Fruit fly (Drosophila melanogaster) whole organism, embryonic: Measurements from ENCODE around the gene Gga.

Experiments used
- CG10959 ChIP-seq: fragments of 200-800 bp; sonication (Bioruptor generic); IDR thresholded peaks from 2 replicates; pipeline ENCODE4 v1.3.6; 2022; ENCODE audit warnings: missing biosample characterization, missing genetic modification characterization
- CG11085 ChIP-seq: fragments of 200-800 bp; sonication (Bioruptor generic); IDR thresholded peaks from 2 replicates; pipeline ENCODE4 v1.3.6; 2022; ENCODE audit warnings: missing biosample characterization, missing genetic modification characterization
- CG11247 ChIP-seq: fragments of 200-800 bp; sonication (Bioruptor generic); IDR thresholded peaks from 2 replicates; pipeline ENCODE4 v1.3.6; 2022; ENCODE audit warnings: missing biosample characterization, missing genetic modification characterization
- CG12219 ChIP-seq: fragments of 200-800 bp; sonication (Bioruptor generic); optimal IDR thresholded peaks from 3 replicates; lab custom pipeline; 2018; ENCODE audit warnings: missing biosample characterization, mild to moderate bottlenecking, missing genetic modification characterization
- CG12391 ChIP-seq: fragments of 200-800 bp; sonication (Bioruptor generic); optimal IDR thresholded peaks from 3 replicates; lab custom pipeline; 2018; ENCODE audit warnings: missing biosample characterization, mild to moderate bottlenecking, missing genetic modification characterization, moderate library complexity
- CG1647 ChIP-seq: fragments of 200-800 bp; sonication (Bioruptor generic); optimal IDR thresholded peaks from 3 replicates; lab custom pipeline; 2016; ENCODE audit warnings: missing biosample characterization, missing genetic modification characterization
- CG16813 ChIP-seq: fragments of 200-800 bp; sonication (Bioruptor generic); IDR thresholded peaks from 3 replicates; pipeline ENCODE4 v1.3.6; 2022; ENCODE audit warnings: missing biosample characterization, missing genetic modification characterization; ENCODE audit not compliant: partially characterized antibody
- CG17359 ChIP-seq: fragments of 200-800 bp; sonication (Bioruptor generic); optimal IDR thresholded peaks from 3 replicates; lab custom pipeline; 2018; ENCODE audit warnings: missing biosample characterization, mild to moderate bottlenecking, missing genetic modification characterization, moderate library complexity
- CG18262 ChIP-seq: fragments of 200-800 bp; optimal IDR thresholded peaks from 3 replicates; lab custom pipeline; 2019; ENCODE audit warnings: missing biosample characterization, mild to moderate bottlenecking, missing genetic modification characterization, moderate library complexity
- CG18599 ChIP-seq: fragments of 200-800 bp; sonication (Bioruptor generic); optimal IDR thresholded peaks from 3 replicates; lab custom pipeline; 2017; ENCODE audit warnings: missing biosample characterization, missing genetic modification characterization, mild to moderate bottlenecking, moderate library complexity, missing genetic modification reagents
- CG2678 ChIP-seq: fragments of 200-800 bp; sonication (Bioruptor generic); optimal IDR thresholded peaks from 3 replicates; lab custom pipeline; 2019; ENCODE audit warnings: missing biosample characterization, mild to moderate bottlenecking, missing genetic modification characterization, moderate library complexity
- CG33213 ChIP-seq: fragments of 200-800 bp; sonication (Bioruptor generic); optimal IDR thresholded peaks from 3 replicates; lab custom pipeline; 2016; ENCODE audit warnings: missing biosample characterization, missing genetic modification characterization
- CG4730 ChIP-seq: fragments of 200-800 bp; sonication (Bioruptor generic); IDR thresholded peaks from 2 replicates; pipeline ENCODE4 v1.3.6; 2022; ENCODE audit warnings: missing biosample characterization, missing genetic modification characterization
- CG6254 ChIP-seq: fragments of 200-800 bp; sonication (Bioruptor generic); optimal IDR thresholded peaks from 3 replicates; lab custom pipeline; 2017; ENCODE audit warnings: mild to moderate bottlenecking, missing biosample characterization, missing genetic modification reagents, missing genetic modification characterization
- CG6854 ChIP-seq: fragments of 200-800 bp; sonication (Bioruptor generic); optimal IDR thresholded peaks from 3 replicates; lab custom pipeline; 2017; ENCODE audit warnings: missing biosample characterization, mild to moderate bottlenecking, missing genetic modification characterization
- CG7786 ChIP-seq: fragments of 200-800 bp; sonication (Bioruptor generic); optimal IDR thresholded peaks from 2 replicates; lab custom pipeline; 2016; ENCODE audit warnings: missing biosample characterization, missing genetic modification characterization
- CG7839 ChIP-seq: fragments of 200-800 bp; sonication (Bioruptor generic); optimal IDR thresholded peaks from 3 replicates; lab custom pipeline; 2018; ENCODE audit warnings: missing biosample characterization, mild to moderate bottlenecking, missing genetic modification characterization, moderate library complexity
- CTCF ChIP-seq: fragments of 200-800 bp; sonication (Bioruptor generic); optimal IDR thresholded peaks from 2 replicates; lab custom pipeline; 2017; ENCODE audit warnings: missing biosample characterization, mild to moderate bottlenecking, missing genetic modification characterization, moderate library complexity
- CkIIα-i1 ChIP-seq: fragments of 200-800 bp; sonication (Bioruptor generic); IDR thresholded peaks from 2 replicates; pipeline ENCODE4 v1.3.6; 2022; ENCODE audit warnings: missing biosample characterization, missing genetic modification characterization
- CoRest ChIP-seq: fragments of 200-800 bp; sonication (Bioruptor generic); optimal IDR thresholded peaks from 3 replicates; lab custom pipeline; 2018; ENCODE audit warnings: missing biosample characterization, mild to moderate bottlenecking, missing genetic modification characterization, moderate library complexity
- Deaf1 ChIP-seq: fragments of 200-800 bp; optimal IDR thresholded peaks from 3 replicates; lab custom pipeline; 2019; ENCODE audit warnings: missing biosample characterization, mild to moderate bottlenecking, missing genetic modification characterization, moderate library complexity
- Elba2 ChIP-seq: fragments of 200-800 bp; sonication (Bioruptor generic); optimal IDR thresholded peaks from 3 replicates; lab custom pipeline; 2016; ENCODE audit warnings: missing biosample characterization, missing genetic modification characterization
- Fer1 ChIP-seq: fragments of 200-800 bp; sonication (Bioruptor generic); optimal IDR thresholded peaks from 2 replicates; lab custom pipeline; 2017; ENCODE audit warnings: missing biosample characterization, mild to moderate bottlenecking, missing genetic modification characterization
- Gsc ChIP-seq: fragments of 200-800 bp; sonication (Bioruptor generic); IDR thresholded peaks from 2 replicates; pipeline ENCODE4 v1.3.6; 2022; ENCODE audit warnings: missing biosample characterization, missing genetic modification characterization
- Hand ChIP-seq: fragments of 200-800 bp; sonication (Bioruptor generic); optimal IDR thresholded peaks from 2 replicates; lab custom pipeline; 2017; ENCODE audit warnings: mild to moderate bottlenecking, missing biosample characterization, missing genetic modification reagents, missing genetic modification characterization
- Hr51 ChIP-seq, 2 experiments: fragments of 200-800 bp; sonication (Bioruptor generic); optimal IDR thresholded peaks; 2 replicates in 1 of 2; 3 replicates in 1 of 2; lab custom pipeline; 2016 to 2018; ENCODE audit warnings: missing biosample characterization in 2 of 2, missing genetic modification characterization in 2 of 2, mild to moderate bottlenecking in 1 of 2, moderate library complexity in 1 of 2
- Lpt ChIP-seq: fragments of >200 bp; optimal IDR thresholded peaks from 2 replicates; lab custom pipeline; 2018; ENCODE audit warnings: missing biosample characterization, missing genetic modification characterization
- Meics ChIP-seq: fragments of 200-800 bp; sonication (Bioruptor generic); optimal IDR thresholded peaks from 2 replicates; lab custom pipeline; 2017; ENCODE audit warnings: missing biosample characterization, mild to moderate bottlenecking, missing genetic modification characterization
- Myb ChIP-seq: fragments of 200-800 bp; sonication (Bioruptor generic); optimal IDR thresholded peaks from 2 replicates; lab custom pipeline; 2016; ENCODE audit warnings: missing biosample characterization, missing genetic modification characterization
- NFAT ChIP-seq: fragments of 200-800 bp; sonication (Bioruptor generic); IDR thresholded peaks from 2 replicates; pipeline ENCODE4 v1.3.6; 2022; ENCODE audit warnings: missing biosample characterization, missing genetic modification characterization
- NfI ChIP-seq: fragments of 200-800 bp; sonication (Bioruptor generic); optimal IDR thresholded peaks from 3 replicates; lab custom pipeline; 2018; ENCODE audit warnings: missing biosample characterization, mild to moderate bottlenecking, missing genetic modification characterization, moderate library complexity
- Pdp1 ChIP-seq, 2 experiments: fragments of 200-800 bp; sonication (Bioruptor generic); optimal IDR thresholded peaks; 3 replicates each; lab custom pipeline; 2016; ENCODE audit warnings: missing biosample characterization in 2 of 2, missing genetic modification characterization in 2 of 2, mild to moderate bottlenecking in 1 of 2, moderate library complexity in 1 of 2
- Vsx1 ChIP-seq: fragments of 200-800 bp; sonication (Bioruptor generic); optimal IDR thresholded peaks from 2 replicates; lab custom pipeline; 2017; ENCODE audit warnings: missing biosample characterization, mild to moderate bottlenecking, missing genetic modification characterization, missing genetic modification reagents
- cad ChIP-seq: fragments of >200 bp; optimal IDR thresholded peaks from 2 replicates; lab custom pipeline; 2017; ENCODE audit warnings: missing biosample characterization, missing genetic modification characterization
- chinmo ChIP-seq: fragments of 200-800 bp; sonication (Bioruptor generic); IDR thresholded peaks from 4 replicates; pipeline ENCODE4 v1.3.6; 2022; ENCODE audit warnings: missing biosample characterization, missing genetic modification characterization; ENCODE audit not compliant: partially characterized antibody
- dmrt99B ChIP-seq: fragments of 200-800 bp; sonication (Bioruptor generic); optimal IDR thresholded peaks from 2 replicates; lab custom pipeline; 2018; ENCODE audit warnings: missing biosample characterization, mild to moderate bottlenecking, missing genetic modification characterization, moderate library complexity
- dpn ChIP-seq, 2 experiments: fragments of 200-800 bp; sonication (Bioruptor generic); optimal IDR thresholded peaks; 3 replicates each; lab custom pipeline; 2016; ENCODE audit warnings: missing biosample characterization in 2 of 2, missing genetic modification characterization in 2 of 2
- esg ChIP-seq: fragments of 200-800 bp; sonication (Bioruptor generic); conservative IDR thresholded peaks from 2 replicates; pipeline ENCODE4 v1.3.6; 2022; ENCODE audit warnings: missing biosample characterization, missing genetic modification characterization
- eve ChIP-seq, 2 experiments: fragments of >200 bp; optimal IDR thresholded peaks; 2 replicates each; lab custom pipeline; 2017; ENCODE audit warnings: missing biosample characterization in 2 of 2, missing genetic modification characterization in 2 of 2
- kay ChIP-seq: fragments of 200-800 bp; sonication (Bioruptor generic); optimal IDR thresholded peaks from 2 replicates; lab custom pipeline; 2016; ENCODE audit warnings: missing biosample characterization, missing genetic modification characterization
- klu ChIP-seq: fragments of 200-800 bp; sonication (Bioruptor generic); IDR thresholded peaks from 2 replicates; pipeline ENCODE4 v1.3.6; 2022; ENCODE audit warnings: missing biosample characterization, missing genetic modification characterization
- mirr ChIP-seq: fragments of 200-800 bp; sonication (Bioruptor generic); optimal IDR thresholded peaks from 3 replicates; lab custom pipeline; 2018; ENCODE audit warnings: missing biosample characterization, mild to moderate bottlenecking, missing genetic modification characterization
- row ChIP-seq: fragments of 200-800 bp; sonication (Bioruptor generic); IDR thresholded peaks from 3 replicates; pipeline ENCODE4 v1.3.6; 2022; ENCODE audit warnings: missing biosample characterization, missing genetic modification characterization
- schlank ChIP-seq: fragments of 200-800 bp; sonication (Bioruptor generic); optimal IDR thresholded peaks from 2 replicates; lab custom pipeline; 2018; ENCODE audit warnings: missing biosample characterization, mild to moderate bottlenecking, missing genetic modification characterization
- shn ChIP-seq: fragments of 200-800 bp; sonication (Bioruptor generic); optimal IDR thresholded peaks from 3 replicates; lab custom pipeline; 2016; ENCODE audit warnings: missing biosample characterization, missing genetic modification characterization
- sna ChIP-seq: fragments of 200-800 bp; sonication (Bioruptor generic); IDR thresholded peaks from 2 replicates; pipeline ENCODE4 v1.3.6; 2022; ENCODE audit warnings: missing biosample characterization, missing genetic modification characterization; ENCODE audit not compliant: partially characterized antibody
- sob ChIP-seq: fragments of 200-800 bp; sonication (Bioruptor generic); IDR thresholded peaks from 2 replicates; pipeline ENCODE4 v1.3.6; 2022; ENCODE audit warnings: missing biosample characterization, missing genetic modification characterization
- ssp ChIP-seq: fragments of 200-800 bp; sonication (Bioruptor generic); IDR thresholded peaks from 2 replicates; pipeline ENCODE4 v1.3.6; 2022; ENCODE audit warnings: missing biosample characterization, missing genetic modification characterization
- stwl ChIP-seq: fragments of 200-800 bp; sonication (Bioruptor generic); optimal IDR thresholded peaks from 3 replicates; lab custom pipeline; 2018; ENCODE audit warnings: missing biosample characterization, mild to moderate bottlenecking, missing genetic modification characterization, moderate library complexity
- sug ChIP-seq: fragments of 200-800 bp; optimal IDR thresholded peaks from 2 replicates; lab custom pipeline; 2019; ENCODE audit warnings: missing biosample characterization, mild to moderate bottlenecking, missing genetic modification characterization, moderate library complexity
- ttk ChIP-seq: fragments of 200-800 bp; sonication (Bioruptor generic); IDR thresholded peaks from 2 replicates; pipeline ENCODE4 v2.1.2; 2022; ENCODE audit warnings: missing biosample characterization, missing genetic modification characterization

The Gga gene

DNA sequence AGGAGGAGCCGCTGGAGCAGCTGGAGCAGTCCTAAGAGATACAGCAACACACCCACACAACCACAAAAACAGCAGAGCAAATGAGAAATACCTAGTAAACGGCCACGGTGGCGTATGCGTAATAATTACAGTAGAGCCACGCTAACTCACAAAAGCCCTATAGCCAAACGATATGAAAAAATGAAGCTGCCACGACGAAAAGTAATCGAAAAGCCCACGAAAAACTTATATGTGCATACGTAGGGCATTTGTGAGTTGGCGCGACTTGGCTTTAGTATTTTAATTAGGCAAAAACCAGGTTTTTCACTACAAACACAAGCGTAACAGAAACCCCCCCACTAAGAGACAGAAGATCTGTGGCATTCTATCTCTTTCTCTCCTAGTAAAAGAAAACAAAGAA is 12.9 kb upstream of the Gga start (continued):
- TF ChIP-seq klu (GFP tag; lab: Robert Waterston, UW) (no peak), shn (GFP tag; lab: Kevin White, UChicago) (peak; percentile 1), Lpt (GFP tag; lab: Kevin White, UChicago) (no peak), CG7786 (GFP tag; lab: Kevin White, UChicago) (no peak), NFAT (GFP tag; lab: Robert Waterston, UW) (peak; percentile 58; the same call in 1 of the 2 replicates), CG2678 (tag; lab: Kevin White, UChicago) (peak; percentile 36), kay (GFP tag; lab: Kevin White, UChicago) (no peak), dpn (GFP tag; optimal IDR thresholded peaks at IDR 0.05; lab: Kevin White, UChicago) (peak; percentile 7), CG6254 (GFP tag; lab: Kevin White, UChicago) (no peak), dmrt99B (tag; lab: Kevin White, UChicago) (peak; percentile 13), CG7839 (peak; percentile 38), CG16813 (GFP tag; lab: Robert Waterston, UW) (no peak), Elba2 (GFP tag; lab: Kevin White, UChicago) (no peak), sob (peak; percentile 30; the same call in 1 of the 2 replicates), CG18262 (tag; lab: Kevin White, UChicago) (no peak), CG6854 (no peak), Vsx1 (GFP tag; lab: Kevin White, UChicago) (peak; percentile 7), CG10959 (GFP tag; lab: Robert Waterston, UW) (no peak), eve (GFP tag; optimal IDR thresholded peaks at IDR 0.05; lab: Kevin White, UChicago) (no peak), Meics (peak; percentile 41), CG33213 (no peak), Myb (no peak), CG11085 (GFP tag; lab: Robert Waterston, UW) (no peak), CG11247 (0 out of 2 replicates have a peak, but pooled peaks have one; percentile 14), CG12391 (tag; lab: Kevin White, UChicago) (no peak), CkIIα-i1 (GFP tag; lab: Robert Waterston, UW) (no peak), Hr51 (GFP tag; optimal IDR thresholded peaks at IDR 0.05; lab: Kevin White, UChicago) (peak in 1 of 2 experiments; percentile 4), schlank (tag; lab: Kevin White, UChicago) (no peak), CG1647 (GFP tag; lab: Kevin White, UChicago) (no peak), Pdp1 (GFP tag; optimal IDR thresholded peaks at IDR 0.05; lab: Kevin White, UChicago) (peak; percentile 16 to 40), NfI (GFP tag; lab: Kevin White, UChicago) (peak; percentile 22), Fer1 (peak; percentile 11), row (GFP tag; lab: Robert Waterston, UW) (peak; percentile 75), CG4730 (GFP tag; lab: Robert Waterston, UW) (0 out of 2 replicates have a peak, but pooled peaks have one; percentile 12), stwl (tag; lab: Kevin White, UChicago) (no peak), CG17359 (tag; lab: Kevin White, UChicago) (peak; percentile 21), CG12219 (GFP tag; lab: Kevin White, UChicago) (no peak), Gsc (no peak), ssp (GFP tag; lab: Robert Waterston, UW) (no peak), mirr (GFP tag; lab: Kevin White, UChicago) (no peak), esg (GFP tag; lab: Robert Waterston, UW) (no peak), chinmo (GFP tag; lab: Robert Waterston, UW) (no peak), ttk (0 out of 2 replicates have a peak, but pooled peaks have one; percentile 11), cad (GFP tag; lab: Kevin White, UChicago) (no peak), Hand (GFP tag; lab: Kevin White, UChicago) (no peak), sna (GFP tag; lab: Robert Waterston, UW) (no peak), sug (tag; lab: Kevin White, UChicago) (peak; percentile 25), Deaf1 (tag; lab: Kevin White, UChicago) (no peak), CTCF (GFP tag; lab: Kevin White, UChicago) (no peak), CoRest (tag; lab: Kevin White, UChicago) (peak; percentile 10), CG18599 (GFP tag; lab: Kevin White, UChicago) (peak; percentile 1)
